Worm (Caenorhabditis elegans) whole organism, young adult: ENCODE measurements around the gene pcn-1.

Experiments
- B0019.2 ChIP-seq: fragments of 200-800 bp; sonication (Bioruptor generic); conservative IDR thresholded peaks from 2 replicates; pipeline ENCODE4 v1.3.6; 2022; ENCODE audit warnings: missing genetic modification reagents, missing genetic modification characterization, missing compliant biosample characterization
- B0336.3 ChIP-seq: fragments of 200-800 bp; sonication (Bioruptor generic); IDR thresholded peaks from 2 replicates; pipeline ENCODE4 v1.3.6; 2022; ENCODE audit warnings: missing genetic modification characterization, missing compliant biosample characterization
- F37B4.10 ChIP-seq: fragments of 200-800 bp; sonication (Bioruptor generic); IDR thresholded peaks from 2 replicates; pipeline ENCODE4 v1.3.6; 2022; ENCODE audit warnings: missing genetic modification characterization, missing compliant biosample characterization
- F49E8.2 ChIP-seq: sonication (generic microtip); optimal IDR thresholded peaks from 3 replicates; lab custom pipeline; 2017; ENCODE audit warnings: missing genetic modification characterization, mild to moderate bottlenecking, missing compliant biosample characterization, antibody characterized with exemption, moderate library complexity; ENCODE audit not compliant: insufficient read depth
- F55B11.4 ChIP-seq: sonication (generic microtip); optimal IDR thresholded peaks from 2 replicates; lab custom pipeline; 2016; ENCODE audit warnings: missing compliant biosample characterization, missing genetic modification characterization, borderline replicate concordance; ENCODE audit not compliant: insufficient read depth
- F57A8.1 ChIP-seq: fragments of 200-800 bp; sonication (Bioruptor generic); optimal IDR thresholded peaks from 2 replicates; lab custom pipeline; 2018; ENCODE audit warnings: mild to moderate bottlenecking, missing genetic modification characterization, moderate library complexity, missing compliant biosample characterization
- ZK185.1 ChIP-seq: sonication (generic microtip); optimal IDR thresholded peaks from 2 replicates; lab custom pipeline; 2016; ENCODE audit warnings: mild to moderate bottlenecking, missing genetic modification characterization, missing compliant biosample characterization; ENCODE audit not compliant: poor library complexity, severe bottlenecking
- aptf-3 ChIP-seq: fragments of 200-800 bp; sonication (Bioruptor generic); IDR thresholded peaks from 2 replicates; pipeline ENCODE4 v1.3.6; 2022; ENCODE audit warnings: missing genetic modification characterization, missing compliant biosample characterization
- atf-7 ChIP-seq: sonication (generic microtip); optimal IDR thresholded peaks from 2 replicates; lab custom pipeline; 2017; ENCODE audit warnings: mild to moderate bottlenecking, missing genetic modification characterization, missing compliant biosample characterization
- athp-1 ChIP-seq: sonication (generic microtip); optimal IDR thresholded peaks from 2 replicates; lab custom pipeline; 2017; ENCODE audit warnings: mild to moderate bottlenecking, missing genetic modification characterization, missing compliant biosample characterization
- attf-6 ChIP-seq: fragments of 200-800 bp; sonication (Bioruptor generic); IDR thresholded peaks from 2 replicates; pipeline ENCODE4 v1.3.6; 2022; ENCODE audit warnings: missing genetic modification reagents, missing genetic modification characterization, missing compliant biosample characterization
- ccch-3 ChIP-seq: fragments of 200-800 bp; sonication (Bioruptor generic); optimal IDR thresholded peaks from 2 replicates; lab custom pipeline; 2018; ENCODE audit warnings: mild to moderate bottlenecking, missing genetic modification characterization, missing compliant biosample characterization
- cebp-1 ChIP-seq, 2 experiments: fragments of 200-800 bp in 1 of 2; sonication (Bioruptor generic) in 1 of 2; sonication (generic microtip) in 1 of 2; IDR thresholded peaks in 1 of 2; optimal IDR thresholded peaks in 1 of 2; 2 replicates each; pipeline versions ENCODE4 v1.3.6 to Lab custom; 2017 to 2022; ENCODE audit warnings: missing compliant biosample characterization in 2 of 2, missing genetic modification characterization in 2 of 2, mild to moderate bottlenecking in 1 of 2, missing genetic modification reagents in 1 of 2, moderate library complexity in 1 of 2
- ceh-100 ChIP-seq: fragments of 200-800 bp; sonication (Bioruptor generic); IDR thresholded peaks from 2 replicates; pipeline ENCODE4 v1.3.6; 2022; ENCODE audit warnings: missing genetic modification reagents, missing genetic modification characterization, missing compliant biosample characterization
- ceh-91 ChIP-seq: fragments of 200-800 bp; sonication (Bioruptor generic); IDR thresholded peaks from 2 replicates; pipeline ENCODE4 v1.3.6; 2022; ENCODE audit warnings: missing genetic modification reagents, missing genetic modification characterization, missing compliant biosample characterization
- chd-7 ChIP-seq: sonication (generic microtip); optimal IDR thresholded peaks from 2 replicates; lab custom pipeline; 2016; ENCODE audit warnings: mild to moderate bottlenecking, missing genetic modification characterization, moderate library complexity, missing compliant biosample characterization
- dox-1 ChIP-seq: fragments of 200-800 bp; sonication (Bioruptor generic); IDR thresholded peaks from 2 replicates; pipeline ENCODE4 v1.3.6; 2022; ENCODE audit warnings: missing genetic modification reagents, missing genetic modification characterization, missing compliant biosample characterization
- efl-1 ChIP-seq: fragments of 150-350 bp; optimal IDR thresholded peaks from 2 replicates; lab custom pipeline; 2014; ENCODE audit warnings: missing biosample characterization, missing genetic modification reagents, missing genetic modification characterization
- ekl-4 ChIP-seq: fragments of 200-800 bp; sonication (Bioruptor generic); IDR thresholded peaks from 2 replicates; pipeline ENCODE4 v1.3.6; 2022; ENCODE audit warnings: missing genetic modification reagents, missing genetic modification characterization, missing compliant biosample characterization
- him-1 ChIP-seq: sonication (generic microtip); optimal IDR thresholded peaks from 2 replicates; lab custom pipeline; 2016; ENCODE audit warnings: missing genotype, missing genetic modification reagents, missing genetic modification characterization, missing compliant biosample characterization
- hsf-1 ChIP-seq: fragments of 200-800 bp; sonication (Bioruptor generic); IDR thresholded peaks from 2 replicates; pipeline ENCODE4 v1.3.6; 2022; ENCODE audit warnings: missing genetic modification reagents, missing genetic modification characterization, missing compliant biosample characterization
- let-526 ChIP-seq: fragments of 200-800 bp; sonication (Bioruptor generic); IDR thresholded peaks from 2 replicates; pipeline ENCODE4 v1.3.6; 2022; ENCODE audit warnings: missing genetic modification reagents, missing genetic modification characterization, missing compliant biosample characterization
- lin-35 ChIP-seq, 3 experiments: fragments of 150-350 bp in 2 of 3; sonication (generic microtip) in 1 of 3; optimal IDR thresholded peaks; 2 replicates each; lab custom pipeline; 2014 to 2018; ENCODE audit warnings: missing biosample characterization in 3 of 3, missing genetic modification characterization in 3 of 3, missing genetic modification reagents in 3 of 3
- lsl-1 ChIP-seq: fragments of 200-800 bp; sonication (Bioruptor generic); optimal IDR thresholded peaks from 2 replicates; lab custom pipeline; 2018; ENCODE audit warnings: mild to moderate bottlenecking, missing genetic modification characterization, moderate library complexity, missing compliant biosample characterization
- madf-3 ChIP-seq: fragments of 200-800 bp; sonication (Bioruptor generic); IDR thresholded peaks from 2 replicates; pipeline ENCODE4 v1.3.6; 2022; ENCODE audit warnings: missing genetic modification reagents, missing genetic modification characterization, missing compliant biosample characterization
- madf-6 ChIP-seq: fragments of 200-800 bp; sonication (Bioruptor generic); IDR thresholded peaks from 2 replicates; pipeline ENCODE4 v1.3.6; 2022; ENCODE audit warnings: missing genetic modification reagents, missing genetic modification characterization, missing compliant biosample characterization
- mcd-1 ChIP-seq: fragments of 200-800 bp; sonication (Bioruptor generic); IDR thresholded peaks from 2 replicates; pipeline ENCODE4 v1.3.6; 2022; ENCODE audit warnings: missing genetic modification reagents, missing genetic modification characterization, missing compliant biosample characterization
- nfya-1 ChIP-seq: sonication (generic microtip); optimal IDR thresholded peaks from 2 replicates; lab custom pipeline; 2017; ENCODE audit warnings: antibody characterized with exemption, missing compliant biosample characterization, missing genetic modification characterization, borderline replicate concordance; ENCODE audit not compliant: insufficient read depth
- nhr-27 ChIP-seq: fragments of 200-800 bp; sonication (Bioruptor generic); optimal IDR thresholded peaks from 2 replicates; lab custom pipeline; 2018; ENCODE audit warnings: mild to moderate bottlenecking, missing genetic modification characterization, moderate library complexity, missing compliant biosample characterization
- pha-4 ChIP-seq: fragments of 150-350 bp; sonication (generic microtip); optimal IDR thresholded peaks from 2 replicates; lab custom pipeline; 2014; ENCODE audit warnings: missing biosample characterization, missing genetic modification reagents, missing genetic modification characterization
- rec-8 ChIP-seq, 2 experiments: sonication (generic microtip); optimal IDR thresholded peaks; 2 replicates each; lab custom pipeline; 2016; ENCODE audit warnings: mild to moderate bottlenecking in 2 of 2, missing genetic modification characterization in 2 of 2, missing genetic modification reagents in 2 of 2, missing genotype in 2 of 2, missing biosample characterization in 1 of 2, missing compliant biosample characterization in 1 of 2, moderate library complexity in 1 of 2
- rpc-1 ChIP-seq, 2 experiments: fragments of 150-350 bp in 1 of 2; sonication (generic microtip) in 1 of 2; optimal IDR thresholded peaks; 2 replicates each; lab custom pipeline; 2014 to 2018; ENCODE audit warnings: missing biosample characterization in 1 of 2, missing genetic modification characterization in 1 of 2, missing genetic modification reagents in 1 of 2, missing genotype in 1 of 2
- snpc-1.3 ChIP-seq: sonication (generic microtip); optimal IDR thresholded peaks from 2 replicates; lab custom pipeline; 2017; ENCODE audit warnings: missing genetic modification characterization, mild to moderate bottlenecking, missing compliant biosample characterization, antibody characterized with exemption, moderate library complexity, missing genotype, missing genetic modification reagents; ENCODE audit not compliant: insufficient read depth
- snpc-4 ChIP-seq, 5 experiments: fragments of 150-350 bp in 1 of 5; sonication (generic microtip) in 4 of 5; optimal IDR thresholded peaks; 2 replicates each; lab custom pipeline; 2014 to 2018; ENCODE audit warnings: missing genetic modification characterization in 5 of 5, missing biosample characterization in 3 of 5, antibody characterized with exemption in 2 of 5, mild to moderate bottlenecking in 2 of 5, missing compliant biosample characterization in 2 of 5, missing genotype in 2 of 5, moderate library complexity in 2 of 5, missing genetic modification reagents in 1 of 5
- tbx-9 ChIP-seq: sonication (generic microtip); optimal IDR thresholded peaks from 2 replicates; lab custom pipeline; 2016; ENCODE audit warnings: borderline replicate concordance, missing genetic modification characterization, inconsistent platforms, missing compliant biosample characterization
- unc-62 ChIP-seq: fragments of 150-350 bp; optimal IDR thresholded peaks from 2 replicates; lab custom pipeline; 2014; ENCODE audit warnings: missing biosample characterization, missing genetic modification reagents, missing genetic modification characterization
- zfh-2 ChIP-seq: fragments of 200-800 bp; sonication (Bioruptor generic); conservative IDR thresholded peaks from 2 replicates; pipeline ENCODE4 v1.3.6; 2022; ENCODE audit warnings: missing genetic modification reagents, missing genetic modification characterization, missing compliant biosample characterization
- zim-3 ChIP-seq: sonication (generic microtip); optimal IDR thresholded peaks from 2 replicates; lab custom pipeline; 2017; ENCODE audit warnings: mild to moderate bottlenecking, missing genetic modification characterization, moderate library complexity, missing compliant biosample characterization
- ztf-22 ChIP-seq: fragments of 200-800 bp; sonication (Bioruptor generic); optimal IDR thresholded peaks from 2 replicates; lab custom pipeline; 2018; ENCODE audit warnings: mild to moderate bottlenecking, missing genetic modification characterization, moderate library complexity, missing compliant biosample characterization
- ztf-25 ChIP-seq: fragments of 200-800 bp; sonication (Bioruptor generic); IDR thresholded peaks from 2 replicates; pipeline ENCODE4 v1.3.6; 2022; ENCODE audit warnings: missing genetic modification reagents, missing genetic modification characterization, missing compliant biosample characterization
- ztf-3 ChIP-seq: fragments of 200-800 bp; sonication (Bioruptor generic); optimal IDR thresholded peaks from 2 replicates; lab custom pipeline; 2018; ENCODE audit warnings: mild to moderate bottlenecking, missing genetic modification characterization, missing compliant biosample characterization

Gene pcn-1

DNA sequence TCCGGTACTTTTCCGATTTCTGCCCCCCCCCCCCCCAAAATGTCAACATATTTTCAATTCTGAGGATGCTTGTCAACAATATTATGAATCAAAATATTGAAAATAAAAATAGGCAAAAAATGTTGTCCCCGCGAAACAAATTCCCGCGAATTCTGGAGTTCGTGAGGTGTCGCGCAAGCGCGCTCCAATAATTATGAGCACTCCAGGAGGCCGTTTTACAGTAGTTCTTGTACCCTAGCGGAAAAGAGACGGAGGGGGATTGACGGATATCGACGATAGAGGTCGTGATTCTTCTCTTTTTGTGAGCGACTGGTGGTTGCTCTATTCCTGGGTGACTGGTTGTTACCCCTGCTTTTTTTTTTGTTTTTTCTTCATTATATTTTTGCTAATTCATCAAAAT, 21.6 kb upstream of the pcn-1 start:
- TF ChIP-seq dox-1 (GFP tag; lab: Robert Waterston, UW) (no peak), ztf-3 (GFP tag; lab: Kevin White, UChicago) (no peak), let-526 (GFP tag; lab: Robert Waterston, UW) (no peak), madf-6 (GFP tag; lab: Robert Waterston, UW) (no peak), pha-4 (tag; lab: Kevin White, UChicago) (no peak), ccch-3 (GFP tag; lab: Kevin White, UChicago) (no peak), madf-3 (GFP tag; lab: Robert Waterston, UW) (no peak), rpc-1 (optimal IDR thresholded peaks at IDR 0.05; lab: Kevin White, UChicago) (no peak), rpc-1 (tag; optimal IDR thresholded peaks at IDR 0.05; lab: Kevin White, UChicago) (no peak), chd-7 (tag; lab: Kevin White, UChicago) (no peak), snpc-1.3 (tag; lab: Kevin White, UChicago) (no peak), B0019.2 (GFP tag; lab: Robert Waterston, UW) (no peak), attf-6 (no peak), unc-62 (GFP tag; lab: Kevin White, UChicago) (no peak), ztf-22 (GFP tag; lab: Kevin White, UChicago) (no peak), hsf-1 (GFP tag; lab: Robert Waterston, UW) (no peak), F55B11.4 (tag; lab: Kevin White, UChicago) (no peak), nfya-1 (tag; lab: Kevin White, UChicago) (no peak), cebp-1 (GFP tag; IDR thresholded peaks at IDR 0.05; lab: Robert Waterston, UW) (no peak), cebp-1 (tag; optimal IDR thresholded peaks at IDR 0.05; lab: Kevin White, UChicago) (no peak)

DNA sequence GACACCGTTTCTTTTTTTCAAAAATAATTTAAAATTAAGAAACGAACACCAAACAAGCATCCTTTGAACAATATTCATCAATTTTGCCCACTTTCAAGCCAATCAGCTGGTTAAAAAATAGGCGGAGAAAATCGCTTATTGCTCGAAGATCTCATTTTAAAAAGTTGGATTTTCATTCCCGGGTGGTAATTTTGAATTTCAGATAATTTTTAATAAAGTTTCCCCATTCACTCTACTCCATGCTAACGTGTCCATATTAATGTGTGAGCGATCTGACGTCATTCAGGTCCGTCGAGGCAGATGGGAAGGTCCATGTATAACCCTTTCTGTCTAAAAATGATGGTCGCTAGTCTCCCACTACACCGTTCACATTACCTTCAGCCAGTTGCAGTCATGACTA, 19.2 kb upstream of the pcn-1 start, which contains the start of gene fbxb-55:
Gene fbxb-55, plus strand, starts transcription at position 301 of the 400 bp plus-strand sequence.
- TF ChIP-seq zim-3 (tag; lab: Kevin White, UChicago) (no peak), ceh-100 (no peak), lin-35 (GFP tag; optimal IDR thresholded peaks at IDR 0.05; lab: Kevin White, UChicago) (no peak), F37B4.10 (no peak), nhr-27 (tag; lab: Kevin White, UChicago) (no peak), ztf-25 (no peak), mcd-1 (GFP tag; lab: Robert Waterston, UW) (no peak), lsl-1 (GFP tag; lab: Kevin White, UChicago) (no peak), tbx-9 (tag; lab: Kevin White, UChicago) (no peak), F49E8.2 (tag; lab: Kevin White, UChicago) (no peak), ztf-3 (GFP tag; lab: Kevin White, UChicago) (no peak), atf-7 (tag; lab: Kevin White, UChicago) (no peak), ZK185.1 (tag; lab: Kevin White, UChicago) (no peak), zfh-2 (GFP tag; lab: Robert Waterston, UW) (no peak), snpc-4 (GFP tag; optimal IDR thresholded peaks at IDR 0.05; lab: Kevin White, UChicago) (no peak), snpc-4 (tag; optimal IDR thresholded peaks at IDR 0.05; lab: Kevin White, UChicago) (no peak), athp-1 (tag; lab: Kevin White, UChicago) (no peak)
- TF ChIP-seq, all 124 proteins: peak for 0

DNA sequence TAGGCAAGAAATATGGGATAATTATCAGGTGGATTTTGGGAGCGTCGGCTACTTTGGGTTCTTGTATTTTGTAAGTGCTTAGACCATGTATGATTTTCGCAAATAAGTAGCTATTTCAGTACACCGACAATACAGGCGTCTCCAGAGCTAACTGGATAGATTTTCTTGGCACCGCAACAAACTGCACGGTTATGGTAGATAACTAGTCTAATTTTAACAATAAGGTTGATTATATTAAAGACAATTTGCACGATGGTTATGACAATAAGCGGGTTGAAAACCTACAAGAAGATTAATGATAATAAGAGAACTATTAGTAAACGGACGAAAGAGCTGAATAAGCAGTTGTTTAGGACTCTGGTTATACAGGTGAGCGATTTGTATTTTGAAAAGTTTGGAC, 18.1 kb upstream of the pcn-1 start:
- no peak for TF ChIP-seq snpc-4 (GFP tag; optimal IDR thresholded peaks at IDR 0.05; lab: Kevin White, UChicago)
- no peak for TF ChIP-seq snpc-4 (tag; optimal IDR thresholded peaks at IDR 0.05; lab: Kevin White, UChicago)
- no peak for TF ChIP-seq ekl-4 (GFP tag; lab: Robert Waterston, UW)
- TF ChIP-seq B0019.2 (GFP tag; lab: Robert Waterston, UW): no peak
- no peak for TF ChIP-seq him-1
- no peak for TF ChIP-seq F57A8.1 (GFP tag; lab: Kevin White, UChicago)
- TF ChIP-seq aptf-3 (GFP tag; lab: Robert Waterston, UW): no peak
- no peak for TF ChIP-seq nhr-27 (tag; lab: Kevin White, UChicago)
- TF ChIP-seq unc-62 (GFP tag; lab: Kevin White, UChicago): no peak
- TF ChIP-seq ceh-91 (GFP tag; lab: Robert Waterston, UW): no peak
- TF ChIP-seq efl-1 (GFP tag; lab: Kevin White, UChicago): no peak
- TF ChIP-seq B0336.3 (GFP tag; lab: Robert Waterston, UW): no peak
- TF ChIP-seq rec-8 (tag; optimal IDR thresholded peaks at IDR 0.05; lab: Kevin White, UChicago): no peak
- no peak for TF ChIP-seq ztf-3 (GFP tag; lab: Kevin White, UChicago)
